Fruit fly (Drosophila melanogaster) whole organism, larva: ENCODE results near the gene CG2854.
A peak's percentile ranks its signal among the peaks of the same experiment; 100 is the strongest.

Experiments used
- noc ChIP-seq: fragments of 200-800 bp; sonication (Bioruptor generic); optimal IDR thresholded peaks from 3 replicates; lab custom pipeline; 2019; ENCODE audit warnings: missing biosample characterization, mild to moderate bottlenecking, missing genetic modification characterization, moderate library complexity

CG2854 gene

DNA sequence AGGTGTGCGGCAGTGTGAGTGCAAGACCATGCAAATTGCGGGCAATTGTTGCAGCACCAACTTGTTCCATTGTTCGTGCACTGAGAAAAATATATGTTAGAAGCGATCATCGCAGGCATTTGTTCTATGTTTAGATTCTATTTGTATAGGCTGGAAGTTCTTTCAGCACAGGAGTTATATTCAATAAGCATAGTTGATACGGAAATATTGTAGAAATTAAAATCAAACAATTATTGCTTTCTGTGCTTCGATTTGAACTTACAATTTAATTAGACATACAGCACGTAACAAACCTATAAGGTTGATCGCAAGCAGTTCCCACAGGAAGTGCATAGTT, 23.3 kb downstream of the CG2854 start:
- TF ChIP-seq noc (tag; lab: Kevin White, UChicago) = no peak

DNA sequence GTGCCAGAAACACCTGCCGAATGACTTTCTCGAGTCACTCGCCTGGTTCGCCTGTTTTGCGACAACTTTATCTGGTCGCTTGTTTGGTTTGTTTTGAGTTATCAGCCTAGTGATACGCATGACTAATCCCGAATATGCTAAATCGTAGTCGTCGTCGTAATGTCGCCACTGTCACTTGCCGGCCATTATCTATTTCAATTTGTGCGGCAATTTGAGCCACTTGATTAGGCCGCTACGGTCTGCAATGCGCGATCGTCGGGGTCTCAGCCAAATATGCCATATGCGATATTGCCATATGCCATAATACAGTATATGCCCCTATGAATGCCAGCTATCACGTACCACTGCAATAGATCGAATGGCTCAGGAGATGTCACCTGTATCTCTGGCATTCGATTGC, 25.9 kb downstream of the CG2854 start:
- no peak for TF ChIP-seq noc (tag; lab: Kevin White, UChicago)

DNA sequence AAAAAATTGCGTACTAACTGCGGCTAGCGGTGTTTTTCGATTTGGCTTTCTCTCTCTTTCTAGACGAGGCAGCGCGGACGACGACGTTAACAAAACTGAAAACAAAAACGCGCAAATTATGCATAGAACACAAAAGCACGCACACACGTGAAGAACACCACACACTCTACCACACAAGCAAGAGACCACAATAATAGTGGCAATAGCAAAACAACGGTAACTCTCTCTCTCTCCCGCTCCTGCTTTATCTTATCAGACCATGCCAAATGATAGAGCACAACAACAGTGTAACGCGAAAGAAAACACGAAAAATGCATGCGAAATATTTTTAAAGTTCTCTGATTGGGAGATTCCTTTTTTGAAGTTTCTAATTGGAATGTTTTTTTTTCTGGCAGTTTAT, 27.2 kb downstream of the CG2854 start:
- no peak for TF ChIP-seq noc (tag; lab: Kevin White, UChicago)

DNA sequence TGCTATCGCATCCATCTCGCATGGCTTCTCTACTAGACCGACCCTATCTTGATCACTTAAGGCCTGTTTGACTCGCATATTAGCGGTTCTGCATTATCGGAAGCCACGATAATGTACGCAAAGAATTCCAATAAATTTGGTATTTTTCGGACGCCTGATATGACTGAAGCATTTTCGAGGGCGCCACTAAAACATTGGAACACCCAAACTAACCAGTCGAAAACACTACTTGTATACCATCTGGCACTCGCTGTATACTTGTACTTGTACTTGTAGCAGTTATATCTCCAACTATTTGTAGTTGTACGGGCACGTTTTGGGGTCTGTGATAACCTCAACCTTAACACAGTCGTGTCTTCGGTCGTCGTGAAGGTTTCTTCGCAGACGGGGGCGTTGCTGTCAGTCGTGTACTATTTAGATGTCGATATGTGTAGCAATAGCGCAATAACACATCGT, 28.6 kb downstream of the CG2854 start:
- TF ChIP-seq noc (tag; lab: Kevin White, UChicago) = peak; percentile 44

DNA sequence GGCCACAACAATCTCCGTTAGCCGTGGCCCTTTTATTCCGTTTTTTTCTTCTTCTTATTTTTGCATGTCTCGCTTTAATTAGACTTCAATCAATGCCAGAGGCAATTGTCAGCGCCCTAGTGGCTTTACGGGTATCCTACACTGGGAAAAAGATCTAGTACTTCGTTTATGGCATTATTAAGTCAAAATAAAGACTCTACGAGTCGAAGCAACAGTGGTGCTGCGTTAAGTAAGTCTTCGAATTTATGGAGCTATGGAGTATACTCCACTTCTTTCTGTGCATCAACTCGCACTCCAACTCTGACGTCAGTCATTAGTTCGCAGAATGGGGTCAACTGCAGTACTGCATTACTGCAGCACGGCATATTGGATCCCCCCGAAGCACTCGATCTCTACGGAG, 29.5 kb downstream of the CG2854 start:
- TF ChIP-seq noc (tag; lab: Kevin White, UChicago) = no peak

DNA sequence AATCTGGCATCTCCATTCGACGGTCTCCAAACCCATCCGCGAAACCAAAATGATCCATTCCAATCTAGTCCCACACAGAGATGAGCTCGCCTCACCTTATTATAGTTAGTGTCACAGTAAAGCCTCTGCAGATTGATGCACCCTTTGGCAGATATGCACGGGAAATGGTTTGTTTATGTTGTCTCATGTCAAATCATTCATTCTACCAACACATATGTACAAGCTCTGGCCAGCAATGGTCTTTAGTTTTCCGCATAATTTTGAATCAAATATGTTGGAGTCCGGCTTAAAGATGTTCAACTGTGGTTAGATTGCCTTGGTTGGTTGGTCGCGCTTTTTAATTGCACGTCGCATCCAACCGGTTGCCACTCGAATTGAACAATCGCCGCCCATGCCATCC, 31.3 kb downstream of the CG2854 start:
- TF ChIP-seq noc (tag; lab: Kevin White, UChicago) = no peak

DNA sequence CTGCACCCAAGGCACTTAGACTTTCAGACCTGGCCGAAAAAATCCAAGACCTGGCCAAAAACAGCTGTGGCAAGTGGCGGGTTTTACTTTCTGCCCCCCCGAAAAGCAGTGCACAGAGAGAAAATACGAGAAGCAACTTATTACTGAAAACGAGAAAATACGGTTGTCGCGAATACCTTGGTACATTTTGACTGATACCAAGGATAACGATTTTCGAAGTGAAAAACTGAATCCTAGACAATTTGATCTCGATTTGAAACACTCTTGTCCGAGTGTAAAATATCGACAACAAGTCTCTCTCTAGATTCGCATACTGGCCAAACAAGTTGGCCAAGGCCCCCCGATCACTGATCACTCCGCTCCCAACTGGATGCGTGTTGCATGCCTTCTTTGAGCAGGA, 32.9 kb downstream of the CG2854 start:
- no peak for TF ChIP-seq noc (tag; lab: Kevin White, UChicago)

DNA sequence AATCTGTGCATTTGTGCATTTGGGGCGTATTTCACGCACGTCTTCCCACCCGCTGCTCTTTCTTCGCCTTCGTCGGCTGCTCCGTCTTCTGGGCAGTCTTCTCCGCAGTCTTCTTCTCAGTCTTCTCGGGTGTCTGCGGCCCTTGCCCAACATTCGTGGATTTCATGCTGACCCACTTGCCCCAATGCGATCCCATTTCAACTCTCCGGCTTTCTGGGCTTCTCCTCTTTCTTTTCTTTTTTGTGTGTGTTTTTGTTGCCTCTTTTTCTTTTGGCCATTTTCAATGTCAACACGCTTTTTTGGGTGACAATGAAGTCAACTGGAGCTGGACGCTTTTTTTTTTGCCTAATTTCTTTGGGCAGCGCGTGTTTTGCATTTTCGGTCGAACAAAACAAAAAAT, 34.1 kb downstream of the CG2854 start:
- no peak for TF ChIP-seq noc (tag; lab: Kevin White, UChicago)

DNA sequence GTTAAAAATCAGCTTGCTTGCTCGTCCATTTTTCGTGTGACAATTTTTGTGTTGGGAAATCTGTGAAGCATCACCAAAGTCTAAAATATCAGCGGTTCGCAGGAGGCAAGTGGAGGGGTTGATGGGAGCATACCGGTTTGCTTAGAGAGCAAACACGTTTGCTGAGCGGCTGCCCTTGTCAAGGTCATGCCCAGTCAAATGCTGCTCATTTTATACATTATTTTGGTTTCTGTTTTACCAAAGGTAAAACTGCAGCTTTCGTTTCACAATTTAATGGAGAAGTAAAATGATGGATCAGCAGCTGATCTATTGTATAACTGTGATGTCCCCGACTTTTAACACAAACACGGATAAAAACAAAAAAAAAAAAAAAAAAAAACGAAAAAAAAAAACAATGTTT, 35.5 kb downstream of the CG2854 start:
- TF ChIP-seq noc (tag; lab: Kevin White, UChicago) = no peak

DNA sequence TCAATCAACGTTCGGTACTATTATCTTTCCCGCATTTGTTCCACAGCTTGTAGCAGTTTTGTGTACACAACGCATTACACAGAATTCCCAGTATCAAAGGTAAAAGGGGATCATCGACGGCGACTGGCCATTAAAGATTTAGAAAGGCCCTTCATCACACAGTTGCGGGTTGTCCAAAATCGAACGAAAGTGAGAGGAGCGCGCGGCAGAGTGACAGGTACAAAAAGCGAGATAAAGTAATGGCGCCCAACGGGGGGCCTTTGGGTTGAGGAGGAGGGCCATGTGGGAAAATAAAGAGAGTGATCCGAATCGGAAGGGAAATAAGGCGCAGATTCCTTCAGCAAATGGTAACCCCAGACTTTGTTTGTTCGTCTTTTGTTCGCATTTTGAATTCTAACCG, 36.8 kb downstream of the CG2854 start:
- no peak for TF ChIP-seq noc (tag; lab: Kevin White, UChicago)

DNA sequence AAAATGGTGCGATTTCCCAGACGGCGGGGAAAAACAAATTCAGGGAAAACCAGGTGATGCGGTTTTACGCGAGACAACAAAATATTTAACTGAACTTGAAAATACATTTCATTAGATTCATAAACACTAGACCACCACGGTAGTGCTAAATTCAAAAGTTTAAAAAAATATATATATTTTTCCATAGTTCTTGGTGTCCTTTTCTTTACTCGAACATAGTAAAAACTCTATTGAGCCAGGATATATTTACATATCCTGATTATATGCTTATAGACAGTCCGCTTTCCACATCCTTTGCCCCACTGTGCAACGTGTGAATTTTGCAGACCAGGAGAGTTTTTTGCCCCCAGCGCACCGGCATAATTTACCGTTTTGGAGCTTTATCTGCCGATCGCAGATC, 38.5 kb downstream of the CG2854 start:
- no peak for TF ChIP-seq noc (tag; lab: Kevin White, UChicago)

DNA sequence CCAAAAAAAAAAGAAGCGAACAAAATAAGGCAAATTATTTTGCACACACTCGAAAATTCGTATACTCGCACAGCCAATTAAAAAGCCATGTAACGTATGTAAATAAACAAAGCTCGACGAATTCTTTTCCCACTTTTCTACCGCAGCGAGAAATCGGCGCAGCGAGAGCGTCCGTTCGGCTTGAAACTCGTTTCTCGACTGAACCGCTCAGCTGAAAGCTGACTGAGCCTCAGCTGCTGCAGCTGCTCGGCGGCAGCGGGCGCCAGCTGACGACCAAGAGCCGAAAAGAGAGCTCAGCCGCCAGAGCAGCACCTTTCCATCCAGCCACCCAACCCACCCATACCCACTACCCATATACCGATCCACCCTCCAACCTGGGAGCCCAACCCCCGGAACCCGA, 39.2 kb downstream of the CG2854 start, which contains the start of gene CG2841:
TSS of gene CG2841 (minus strand) at position 186 of the 400 bp plus-strand sequence.
- no peak for TF ChIP-seq noc (tag; lab: Kevin White, UChicago)
